Fruit fly (Drosophila melanogaster): ENCODE measurements around the gene CG45060.

The CG45060 gene

DNA sequence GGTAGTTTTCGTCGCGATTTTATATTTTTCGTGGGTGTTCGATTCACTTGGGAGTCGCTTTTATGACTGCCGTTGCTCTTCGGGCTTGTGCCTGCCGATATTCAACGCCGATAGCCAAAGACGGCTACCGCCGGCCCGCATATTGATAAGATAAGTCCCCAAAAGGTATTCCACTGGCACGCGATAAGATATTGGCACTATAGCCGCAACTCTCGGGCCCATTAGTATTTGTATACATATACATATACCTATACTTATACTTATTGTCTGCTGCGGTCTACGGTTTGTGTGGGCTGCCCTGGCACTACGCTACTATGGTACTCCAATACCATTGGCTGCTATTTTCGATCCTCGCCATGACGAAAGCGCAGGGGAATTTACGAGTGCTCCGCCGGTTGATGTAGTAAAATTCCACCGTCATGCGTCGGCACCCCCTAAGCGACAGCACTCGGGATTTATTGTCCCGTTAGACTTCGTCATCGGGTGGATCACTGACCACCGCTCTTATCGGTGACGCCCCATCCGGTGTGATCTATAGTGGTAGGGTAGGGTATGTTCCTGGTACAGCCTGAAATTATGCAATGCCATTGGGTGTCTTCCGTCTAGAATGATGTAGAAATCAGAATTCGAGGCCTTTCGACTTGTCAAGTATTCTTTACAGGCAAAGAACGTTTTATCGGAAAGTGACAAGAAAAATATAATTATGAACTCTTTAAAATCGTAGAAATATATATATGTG lies at the start of gene CG45060:
Gene CG45060, minus strand, starts transcription at position 59 of the 739 bp plus-strand sequence.
- TF ChIP-seq CG2202 (tag; optimal IDR thresholded peaks at IDR 0.05) (no peak), Med (GFP tag) (peak; percentile 52), Dip3 (GFP tag; optimal IDR thresholded peaks at IDR 0.05) (no peak), vnd (GFP tag; IDR thresholded peaks at IDR 0.05; ENCODE audit: partially characterized antibody) (no peak), CG6654 (GFP tag; optimal IDR thresholded peaks at IDR 0.05) (no peak), lbe (GFP tag; optimal IDR thresholded peaks at IDR 0.05) (no peak), Usf (GFP tag; optimal IDR thresholded peaks at IDR 0.05) (no peak), zfh1 (GFP tag; IDR thresholded peaks at IDR 0.05) (no peak), dimm (GFP tag; IDR thresholded peaks at IDR 0.05) (no peak), CG12769 (tag; optimal IDR thresholded peaks at IDR 0.05) (peak; percentile 85), ERR (GFP tag; optimal IDR thresholded peaks at IDR 0.05) (no peak), Ssrp (tag; optimal IDR thresholded peaks at IDR 0.05) (no peak), CG11456 (GFP tag; IDR thresholded peaks at IDR 0.05) (no peak), chif (GFP tag; optimal IDR thresholded peaks at IDR 0.05) (no peak), lab (GFP tag; optimal IDR thresholded peaks at IDR 0.05) (peak; percentile 9), CG17186 (GFP tag; optimal IDR thresholded peaks at IDR 0.05) (no peak), CG14441 (GFP tag; IDR thresholded peaks at IDR 0.05) (no peak), Xrp1 (GFP tag; IDR thresholded peaks at IDR 0.05) (no peak), CG6791 (GFP tag; IDR thresholded peaks at IDR 0.05; ENCODE audit: partially characterized antibody) (no peak), CG10543 (GFP tag; optimal IDR thresholded peaks at IDR 0.05) (peak; percentile 79), CG17359 (tag; optimal IDR thresholded peaks at IDR 0.05) (no peak), CG17568 (GFP tag; optimal IDR thresholded peaks at IDR 0.05) (no peak), sens (GFP tag) (peak; percentile 65), seq (GFP tag; IDR thresholded peaks at IDR 0.05) (no peak), CG11093 (GFP tag; IDR thresholded peaks at IDR 0.05) (no peak), ewg (GFP tag; optimal IDR thresholded peaks at IDR 0.05) (no peak), btn (GFP tag; optimal IDR thresholded peaks at IDR 0.05) (no peak), CG15269 (tag; optimal IDR thresholded peaks at IDR 0.05) (no peak), Lpt (GFP tag; optimal IDR thresholded peaks at IDR 0.05) (no peak), grau (tag; optimal IDR thresholded peaks at IDR 0.05) (no peak), CG14014 (GFP tag; IDR thresholded peaks at IDR 0.05) (no peak), dpn (GFP tag; optimal IDR thresholded peaks at IDR 0.05) (no peak), al (GFP tag; IDR thresholded peaks at IDR 0.05) (no peak), CG34376 (GFP tag; optimal IDR thresholded peaks at IDR 0.05) (peak; percentile 28), H15 (GFP tag; IDR thresholded peaks at IDR 0.05) (no peak), Adf1 (GFP tag; IDR thresholded peaks at IDR 0.05) (peak; percentile 39; the same call in 1 of the 2 replicates), CG6175 (GFP tag; IDR thresholded peaks at IDR 0.05) (0 out of 3 replicates have a peak, but pooled peaks have one; percentile 28), E2f2 (GFP tag; IDR thresholded peaks at IDR 0.05) (no peak), CG9609 (GFP tag; optimal IDR thresholded peaks at IDR 0.05) (no peak), Oli (tag; optimal IDR thresholded peaks at IDR 0.05) (no peak), amos (GFP tag; IDR thresholded peaks at IDR 0.05; ENCODE audit: partially characterized antibody) (no peak), corto (GFP tag; optimal IDR thresholded peaks at IDR 0.05) (no peak), CG11723 (GFP tag; optimal IDR thresholded peaks at IDR 0.05) (no peak), MESR4 (GFP tag; optimal IDR thresholded peaks at IDR 0.05) (no peak), cg (GFP tag; optimal IDR thresholded peaks at IDR 0.05) (peak; percentile 32), disco-r (GFP tag; optimal IDR thresholded peaks at IDR 0.05) (no peak), nerfin-1 (tag; optimal IDR thresholded peaks at IDR 0.05) (no peak), oc (tag; optimal IDR thresholded peaks at IDR 0.05) (no peak), Dref (GFP tag; IDR thresholded peaks at IDR 0.05) (no peak), Rx (GFP tag; IDR thresholded peaks at IDR 0.05) (no peak)

Measured in whole organism, embryonic.